Fruit fly (Drosophila melanogaster) whole organism, embryonic: ENCODE data around the gene Lon.

Experiments
- Abd-B ChIP-seq: fragments of 200-800 bp; sonication (Bioruptor generic); optimal IDR thresholded peaks from 2 replicates; lab custom pipeline; 2018; ENCODE audit warnings: missing biosample characterization, mild to moderate bottlenecking, missing genetic modification characterization, moderate library complexity
- Antp ChIP-seq: fragments of 200-800 bp; sonication (Bioruptor generic); optimal IDR thresholded peaks from 3 replicates; lab custom pipeline; 2016; ENCODE audit warnings: missing biosample characterization, missing genetic modification characterization
- Atf-2 ChIP-seq: fragments of 200-800 bp; sonication (Bioruptor generic); optimal IDR thresholded peaks from 2 replicates; lab custom pipeline; 2016; ENCODE audit warnings: missing biosample characterization, missing genetic modification characterization
- Bdp1 ChIP-seq: fragments of 200-800 bp; sonication (Bioruptor generic); optimal IDR thresholded peaks from 3 replicates; lab custom pipeline; 2016; ENCODE audit warnings: missing biosample characterization, missing genetic modification characterization
- CG10959 ChIP-seq: fragments of 200-800 bp; sonication (Bioruptor generic); IDR thresholded peaks from 2 replicates; pipeline ENCODE4 v1.3.6; 2022; ENCODE audit warnings: missing biosample characterization, missing genetic modification characterization
- CG12299 ChIP-seq: fragments of 200-800 bp; sonication (Bioruptor generic); optimal IDR thresholded peaks from 2 replicates; lab custom pipeline; 2018; ENCODE audit warnings: missing biosample characterization, mild to moderate bottlenecking, missing genetic modification characterization
- CG12659 ChIP-seq: fragments of 200-800 bp; sonication (Bioruptor generic); optimal IDR thresholded peaks from 3 replicates; lab custom pipeline; 2017; ENCODE audit warnings: mild to moderate bottlenecking, missing biosample characterization, missing genetic modification reagents, missing genetic modification characterization
- CG13287 ChIP-seq: fragments of 200-800 bp; sonication (Bioruptor generic); IDR thresholded peaks from 2 replicates; pipeline ENCODE4 v1.3.6; 2022; ENCODE audit warnings: missing biosample characterization, missing genetic modification characterization; ENCODE audit not compliant: partially characterized antibody
- CG14441 ChIP-seq: fragments of 200-800 bp; sonication (Bioruptor generic); IDR thresholded peaks from 2 replicates; pipeline ENCODE4 v1.3.6; 2022; ENCODE audit warnings: missing biosample characterization, missing genetic modification characterization
- CG1529 ChIP-seq: fragments of 200-800 bp; sonication (Bioruptor generic); optimal IDR thresholded peaks from 3 replicates; lab custom pipeline; 2018; ENCODE audit warnings: missing biosample characterization, missing genetic modification characterization
- CG16815 ChIP-seq: fragments of 200-800 bp; sonication (Bioruptor generic); optimal IDR thresholded peaks from 3 replicates; lab custom pipeline; 2017; ENCODE audit warnings: missing biosample characterization, mild to moderate bottlenecking, missing genetic modification characterization
- CG30431 ChIP-seq: fragments of 200-800 bp; sonication (Bioruptor generic); optimal IDR thresholded peaks from 2 replicates; lab custom pipeline; 2017; ENCODE audit warnings: missing biosample characterization, missing genetic modification characterization
- CG3163 ChIP-seq: fragments of 200-800 bp; sonication (Bioruptor generic); optimal IDR thresholded peaks from 3 replicates; lab custom pipeline; 2016; ENCODE audit warnings: missing biosample characterization, missing genetic modification characterization
- CG32772 ChIP-seq: fragments of 200-800 bp; sonication (Bioruptor generic); IDR thresholded peaks from 2 replicates; pipeline ENCODE4 v1.3.6; 2022; ENCODE audit warnings: missing biosample characterization, missing genetic modification characterization
- CG6683 ChIP-seq: fragments of 200-800 bp; sonication (Bioruptor generic); optimal IDR thresholded peaks from 2 replicates; lab custom pipeline; 2017; ENCODE audit warnings: missing biosample characterization, mild to moderate bottlenecking, missing genetic modification characterization, missing genetic modification reagents
- CG6854 ChIP-seq: fragments of 200-800 bp; sonication (Bioruptor generic); optimal IDR thresholded peaks from 3 replicates; lab custom pipeline; 2017; ENCODE audit warnings: missing biosample characterization, mild to moderate bottlenecking, missing genetic modification characterization
- CG7357 ChIP-seq: fragments of 200-800 bp; sonication (Bioruptor generic); IDR thresholded peaks from 3 replicates; pipeline ENCODE4 v1.3.6; 2022; ENCODE audit warnings: missing biosample characterization, missing genetic modification characterization
- CG7928 ChIP-seq: fragments of 200-800 bp; sonication (Bioruptor generic); optimal IDR thresholded peaks from 2 replicates; lab custom pipeline; 2017; ENCODE audit warnings: missing biosample characterization, mild to moderate bottlenecking, missing genetic modification characterization
- CG9932 ChIP-seq: fragments of 200-800 bp; sonication (Bioruptor generic); IDR thresholded peaks from 2 replicates; pipeline ENCODE4 v1.3.6; 2022; ENCODE audit warnings: missing biosample characterization, missing genetic modification characterization
- CoRest ChIP-seq: fragments of 200-800 bp; sonication (Bioruptor generic); optimal IDR thresholded peaks from 3 replicates; lab custom pipeline; 2018; ENCODE audit warnings: missing biosample characterization, mild to moderate bottlenecking, missing genetic modification characterization, moderate library complexity
- D ChIP-seq, 2 experiments: fragments of 200-800 bp in 1 of 2; fragments of >200 bp in 1 of 2; sonication (Bioruptor generic) in 1 of 2; optimal IDR thresholded peaks; 2 replicates in 1 of 2; 3 replicates in 1 of 2; lab custom pipeline; 2017; ENCODE audit warnings: mild to moderate bottlenecking in 1 of 2, missing biosample characterization in 1 of 2, missing genetic modification characterization in 1 of 2, missing genetic modification reagents in 1 of 2
- Dad ChIP-seq: fragments of 200-800 bp; sonication (Bioruptor generic); optimal IDR thresholded peaks from 3 replicates; lab custom pipeline; 2016; ENCODE audit warnings: missing biosample characterization, missing genetic modification characterization
- Deaf1 ChIP-seq: fragments of 200-800 bp; optimal IDR thresholded peaks from 3 replicates; lab custom pipeline; 2019; ENCODE audit warnings: missing biosample characterization, mild to moderate bottlenecking, missing genetic modification characterization, moderate library complexity
- Dek ChIP-seq: fragments of 200-800 bp; sonication (Bioruptor generic); optimal IDR thresholded peaks from 3 replicates; lab custom pipeline; 2019; ENCODE audit warnings: missing biosample characterization, mild to moderate bottlenecking, missing genetic modification characterization, moderate library complexity
- HLH54F ChIP-seq: fragments of 200-800 bp; sonication (Bioruptor generic); optimal IDR thresholded peaks from 3 replicates; lab custom pipeline; 2016; ENCODE audit warnings: missing biosample characterization, missing genetic modification characterization
- Hand ChIP-seq: fragments of 200-800 bp; sonication (Bioruptor generic); optimal IDR thresholded peaks from 2 replicates; lab custom pipeline; 2017; ENCODE audit warnings: mild to moderate bottlenecking, missing biosample characterization, missing genetic modification reagents, missing genetic modification characterization
- Hr51 ChIP-seq, 2 experiments: fragments of 200-800 bp; sonication (Bioruptor generic); optimal IDR thresholded peaks; 2 replicates in 1 of 2; 3 replicates in 1 of 2; lab custom pipeline; 2016 to 2018; ENCODE audit warnings: missing biosample characterization in 2 of 2, missing genetic modification characterization in 2 of 2, mild to moderate bottlenecking in 1 of 2, moderate library complexity in 1 of 2
- Hsf ChIP-seq: fragments of 200-800 bp; sonication (Bioruptor generic); optimal IDR thresholded peaks from 3 replicates; lab custom pipeline; 2016; ENCODE audit warnings: missing biosample characterization, missing genetic modification characterization
- Lim3 ChIP-seq: fragments of 200-800 bp; sonication (Bioruptor generic); IDR thresholded peaks from 2 replicates; pipeline ENCODE4 v1.3.6; 2022; ENCODE audit warnings: missing biosample characterization, missing genetic modification characterization
- Med ChIP-seq: fragments of 200-800 bp; sonication (Bioruptor generic); peaks from one replicate; lab custom pipeline; 2016; ENCODE audit warnings: missing biosample characterization, missing genetic modification characterization, mild to moderate bottlenecking, inconsistent platforms, moderate library complexity
- NC2α ChIP-seq: fragments of 200-800 bp; sonication (Bioruptor generic); optimal IDR thresholded peaks from 2 replicates; lab custom pipeline; 2016; ENCODE audit warnings: missing biosample characterization, missing genetic modification characterization
- Neu2 ChIP-seq: fragments of 200-800 bp; sonication (Bioruptor generic); optimal IDR thresholded peaks from 3 replicates; lab custom pipeline; 2016; ENCODE audit warnings: missing biosample characterization, missing genetic modification characterization, borderline replicate concordance
- NfI ChIP-seq: fragments of 200-800 bp; sonication (Bioruptor generic); optimal IDR thresholded peaks from 3 replicates; lab custom pipeline; 2018; ENCODE audit warnings: missing biosample characterization, mild to moderate bottlenecking, missing genetic modification characterization, moderate library complexity
- Opbp ChIP-seq: fragments of 200-800 bp; sonication (Bioruptor generic); IDR thresholded peaks from 3 replicates; pipeline ENCODE4 v1.3.6; 2022; ENCODE audit warnings: missing biosample characterization, missing genetic modification characterization; ENCODE audit not compliant: partially characterized antibody
- Ravus ChIP-seq: fragments of 200-800 bp; sonication (Bioruptor generic); IDR thresholded peaks from 2 replicates; pipeline ENCODE4 v1.3.6; 2022; ENCODE audit warnings: missing biosample characterization, missing genetic modification characterization
- Usf ChIP-seq: fragments of 200-800 bp; sonication (Bioruptor generic); optimal IDR thresholded peaks from 2 replicates; lab custom pipeline; 2017; ENCODE audit warnings: missing genotype, missing biosample characterization, missing genetic modification characterization
- al ChIP-seq: fragments of 200-800 bp; sonication (Bioruptor generic); IDR thresholded peaks from 2 replicates; pipeline ENCODE4 v1.3.6; 2022; ENCODE audit warnings: missing biosample characterization, missing genetic modification characterization
- chn ChIP-seq: fragments of 200-800 bp; sonication (Bioruptor generic); optimal IDR thresholded peaks from 2 replicates; lab custom pipeline; 2016; ENCODE audit warnings: missing biosample characterization, missing genetic modification characterization
- da ChIP-seq: fragments of 200-800 bp; sonication (Bioruptor generic); optimal IDR thresholded peaks from 2 replicates; lab custom pipeline; 2016; ENCODE audit warnings: missing biosample characterization, missing genetic modification characterization
- danr ChIP-seq: fragments of 200-800 bp; sonication (Bioruptor generic); IDR thresholded peaks from 2 replicates; pipeline ENCODE4 v1.3.6; 2022; ENCODE audit warnings: missing biosample characterization, missing genetic modification characterization
- dimm ChIP-seq: fragments of 200-800 bp; sonication (Bioruptor generic); IDR thresholded peaks from 2 replicates; pipeline ENCODE4 v1.3.6; 2022; ENCODE audit warnings: missing biosample characterization, missing genetic modification characterization
- fd3F ChIP-seq: fragments of 200-800 bp; sonication (Bioruptor generic); optimal IDR thresholded peaks from 2 replicates; lab custom pipeline; 2018; ENCODE audit warnings: missing biosample characterization, mild to moderate bottlenecking, missing genetic modification characterization, moderate library complexity
- fu2 ChIP-seq: fragments of 200-800 bp; sonication (Bioruptor generic); optimal IDR thresholded peaks from 2 replicates; lab custom pipeline; 2016; ENCODE audit warnings: missing biosample characterization, missing genetic modification characterization
- gce ChIP-seq: fragments of 200-800 bp; sonication (Bioruptor generic); IDR thresholded peaks from 3 replicates; pipeline ENCODE4 v1.3.6; 2022; ENCODE audit warnings: missing biosample characterization, missing genetic modification characterization
- lov ChIP-seq, 2 experiments: fragments of 200-800 bp in 1 of 2; fragments of >200 bp in 1 of 2; sonication (Bioruptor generic) in 1 of 2; IDR thresholded peaks in 1 of 2; optimal IDR thresholded peaks in 1 of 2; 2 replicates in 1 of 2; 3 replicates in 1 of 2; pipeline versions ENCODE4 v1.3.6 to Lab custom; 2017 to 2022; ENCODE audit warnings: missing biosample characterization in 1 of 2, missing genetic modification characterization in 1 of 2
- ranshi ChIP-seq: fragments of 200-800 bp; sonication (Bioruptor generic); IDR thresholded peaks from 2 replicates; pipeline ENCODE4 v1.3.6; 2022; ENCODE audit warnings: missing biosample characterization, missing genetic modification characterization
- slbo ChIP-seq: fragments of 200-800 bp; sonication (Bioruptor generic); IDR thresholded peaks from 2 replicates; pipeline ENCODE4 v1.3.6; 2022; ENCODE audit warnings: missing biosample characterization, missing genetic modification characterization
- stwl ChIP-seq: fragments of 200-800 bp; sonication (Bioruptor generic); optimal IDR thresholded peaks from 3 replicates; lab custom pipeline; 2018; ENCODE audit warnings: missing biosample characterization, mild to moderate bottlenecking, missing genetic modification characterization, moderate library complexity
- usp ChIP-seq: fragments of >200 bp; optimal IDR thresholded peaks from 2 replicates; lab custom pipeline; 2017; ENCODE audit warnings: missing biosample characterization, missing genetic modification characterization
- z ChIP-seq: fragments of 200-800 bp; sonication (Bioruptor generic); IDR thresholded peaks from 3 replicates; pipeline ENCODE4 v1.3.6; 2022; ENCODE audit warnings: missing biosample characterization, missing genetic modification characterization
- zen ChIP-seq: fragments of 200-800 bp; sonication (Bioruptor generic); optimal IDR thresholded peaks from 3 replicates; lab custom pipeline; 2018; ENCODE audit warnings: missing biosample characterization, mild to moderate bottlenecking, missing genetic modification characterization, moderate library complexity

Lon gene

dm6 chr3L:19575650-19576049 lies 36.3 kb downstream of the Lon start (continued):
- no peak for TF ChIP-seq gce
- no peak for TF ChIP-seq danr (GFP tag; lab: Robert Waterston, UW)
- no peak for TF ChIP-seq al
- TF ChIP-seq Lim3 (GFP tag; lab: Robert Waterston, UW), result no peak
- no peak for TF ChIP-seq Hand
- TF ChIP-seq Atf-2, result no peak
- TF ChIP-seq zen (tag; lab: Kevin White, UChicago), result no peak
- TF ChIP-seq z (GFP tag; lab: Robert Waterston, UW), result no peak
- TF ChIP-seq fu2, result no peak
- TF ChIP-seq Dad (GFP tag; lab: Kevin White, UChicago), result no peak
- peak; percentile 36; the same call in 1 of the 2 replicates for TF ChIP-seq dimm (GFP tag; lab: Robert Waterston, UW)
- no peak for TF ChIP-seq Hsf (GFP tag; lab: Kevin White, UChicago)
- TF ChIP-seq Ravus, result no peak
- TF ChIP-seq stwl (tag; lab: Kevin White, UChicago), result no peak
- TF ChIP-seq Dek (tag; lab: Kevin White, UChicago), result no peak
- TF ChIP-seq CG30431 (GFP tag; lab: Kevin White, UChicago), result no peak
- no peak for TF ChIP-seq D (optimal IDR thresholded peaks at IDR 0.05; lab: Kevin White, UChicago)
- peak; percentile 61 for TF ChIP-seq D (GFP tag; optimal IDR thresholded peaks at IDR 0.05; lab: Kevin White, UChicago)
- no peak for TF ChIP-seq Neu2
- TF ChIP-seq CG12299 (tag; lab: Kevin White, UChicago), result peak; percentile 16
- TF ChIP-seq usp (GFP tag; lab: Kevin White, UChicago), result no peak
- no peak for TF ChIP-seq CG7357 (GFP tag; lab: Robert Waterston, UW)
- TF ChIP-seq NfI (GFP tag; lab: Kevin White, UChicago), result peak; percentile 20
- TF ChIP-seq Hr51 (GFP tag; optimal IDR thresholded peaks at IDR 0.05; lab: Kevin White, UChicago), result no peak
- TF ChIP-seq CG32772 (GFP tag; lab: Robert Waterston, UW), result no peak
- TF ChIP-seq lov (optimal IDR thresholded peaks at IDR 0.05; lab: Kevin White, UChicago), result no peak
- no peak for TF ChIP-seq lov (GFP tag; IDR thresholded peaks at IDR 0.05; lab: Robert Waterston, UW)
- TF ChIP-seq Opbp (GFP tag; lab: Robert Waterston, UW), result no peak
- TF ChIP-seq CG6854 (GFP tag; lab: Kevin White, UChicago), result peak; percentile 16
- no peak for TF ChIP-seq CG7928 (GFP tag; lab: Kevin White, UChicago)
- no peak for TF ChIP-seq CG10959 (GFP tag; lab: Robert Waterston, UW)
- no peak for TF ChIP-seq ranshi (GFP tag; lab: Robert Waterston, UW)
- TF ChIP-seq NC2α (GFP tag; lab: Kevin White, UChicago), result peak; percentile 29
- TF ChIP-seq HLH54F (GFP tag; lab: Kevin White, UChicago), result peak; percentile 18
- TF ChIP-seq Med (GFP tag; lab: Kevin White, UChicago), result peak; percentile 86
- TF ChIP-seq CG12659, result no peak
- TF ChIP-seq CG16815 (GFP tag; lab: Kevin White, UChicago), result no peak
- TF ChIP-seq CG9932, result no peak
- no peak for TF ChIP-seq CG6683 (GFP tag; lab: Kevin White, UChicago)
- TF ChIP-seq Bdp1, result peak; percentile 19
- TF ChIP-seq Abd-B (GFP tag; lab: Kevin White, UChicago), result no peak
- TF ChIP-seq fd3F (GFP tag; lab: Kevin White, UChicago), result no peak
- no peak for TF ChIP-seq CG14441 (GFP tag; lab: Robert Waterston, UW)
- no peak for TF ChIP-seq CG3163 (GFP tag; lab: Kevin White, UChicago)
- peak; percentile 13 for TF ChIP-seq CoRest
- TF ChIP-seq Usf (GFP tag; lab: Kevin White, UChicago), result no peak
- no peak for TF ChIP-seq chn (GFP tag; lab: Kevin White, UChicago)
- no peak for TF ChIP-seq CG13287 (GFP tag; lab: Robert Waterston, UW)
- no peak for TF ChIP-seq slbo (GFP tag; lab: Robert Waterston, UW)
- peak; percentile 59 for TF ChIP-seq CG1529 (GFP tag; lab: Kevin White, UChicago)
- TF ChIP-seq Deaf1 (tag; lab: Kevin White, UChicago), result peak; percentile 8
- TF ChIP-seq Antp (GFP tag; lab: Kevin White, UChicago), result peak; percentile 13
- TF ChIP-seq da (GFP tag; lab: Kevin White, UChicago), result peak; percentile 2
